Worm (Caenorhabditis elegans): ENCODE results near the gene ndub-5.
A peak's percentile ranks its signal among the peaks of the same experiment; 100 is the strongest.

ndub-5 gene

ce11 chrII:5661735-5662177, 29.4 kb downstream of the ndub-5 start (continued):
- peak; percentile 90 for TF ChIP-seq F39B2.1 (GFP tag; IDR thresholded peaks at IDR 0.05)
- TF ChIP-seq hlh-12 (tag; optimal IDR thresholded peaks at IDR 0.05), result no peak
- peak; percentile 90 for TF ChIP-seq K12H6.12 (tag; optimal IDR thresholded peaks at IDR 0.05)
- peak; percentile 74 for TF ChIP-seq attf-3 (GFP tag; conservative IDR thresholded peaks at IDR 0.05)
- TF ChIP-seq ztf-18 (tag; optimal IDR thresholded peaks at IDR 0.05), result peak; percentile 28
- peak; percentile 90 for TF ChIP-seq ceh-100 (GFP tag; IDR thresholded peaks at IDR 0.05)
- TF ChIP-seq F22D6.2 (tag; optimal IDR thresholded peaks at IDR 0.05), result peak; percentile 16
- peak; percentile 77 for TF ChIP-seq die-1 (tag; optimal IDR thresholded peaks at IDR 0.05)
- TF ChIP-seq mes-4 (tag; optimal IDR thresholded peaks at IDR 0.05), result peak; percentile 36
- TF ChIP-seq D2030.7 (GFP tag; IDR thresholded peaks at IDR 0.05), result peak; percentile 64
- peak; percentile 98 for TF ChIP-seq nhr-27 (tag; optimal IDR thresholded peaks at IDR 0.05)
- TF ChIP-seq F49E8.2 (tag; optimal IDR thresholded peaks at IDR 0.05; ENCODE audit: insufficient read depth), result peak; percentile 33
- peak; percentile 100 for TF ChIP-seq nfyb-1 (GFP tag; IDR thresholded peaks at IDR 0.05)
- peak; percentile 48 for TF ChIP-seq unc-62 (GFP tag; optimal IDR thresholded peaks at IDR 0.05)
- peak; percentile 100 for TF ChIP-seq ama-1 (optimal IDR thresholded peaks at IDR 0.05)
- TF ChIP-seq ama-1 (GFP tag; optimal IDR thresholded peaks at IDR 0.05), result peak; percentile 89 to 94
- peak; percentile 94 for TF ChIP-seq hrde-1 (tag; optimal IDR thresholded peaks at IDR 0.05; ENCODE audit: borderline replicate concordance)

ce11 chrII:5660736-5661734, 30.1 kb downstream of the ndub-5 start, which contains the start of the genes ift-43 and mdt-26:
Gene ift-43, minus strand, starts transcription at chrII:5660786.
Gene mdt-26, plus strand, starts transcription at chrII:5661181.
- TF ChIP-seq egl-44 (GFP tag; IDR thresholded peaks at IDR 0.05) (peak; percentile 81), F57A8.1 (GFP tag; optimal IDR thresholded peaks at IDR 0.05) (peak; percentile 80), B0261.1 (tag; optimal IDR thresholded peaks at IDR 0.05) (no peak), ztf-26 (tag; optimal IDR thresholded peaks at IDR 0.05) (peak; percentile 87), pha-4 (tag; optimal IDR thresholded peaks at IDR 0.05) (no peak), die-1 (tag; optimal IDR thresholded peaks at IDR 0.05) (no peak), mel-28 (tag; optimal IDR thresholded peaks at IDR 0.05; ENCODE audit: borderline replicate concordance) (peak; percentile 11), nhr-90 (tag; optimal IDR thresholded peaks at IDR 0.05) (peak; percentile 6), nhr-179 (tag; optimal IDR thresholded peaks at IDR 0.05) (no peak), ZK185.1 (tag; optimal IDR thresholded peaks at IDR 0.05; ENCODE audit: poor library complexity, severe bottlenecking) (peak; percentile 57), B0336.3 (GFP tag; IDR thresholded peaks at IDR 0.05) (no peak), Y53F4B.3 (GFP tag; IDR thresholded peaks at IDR 0.05) (0 out of 2 replicates have a peak, but pooled peaks have one; percentile 37), lsy-27 (tag; optimal IDR thresholded peaks at IDR 0.05; ENCODE audit: borderline replicate concordance, insufficient read depth) (peak; percentile 41), pbrm-1 (GFP tag; IDR thresholded peaks at IDR 0.05) (peak; percentile 83), mcd-1 (GFP tag; IDR thresholded peaks at IDR 0.05) (peak; percentile 85), unc-130 (GFP tag; optimal IDR thresholded peaks at IDR 0.05) (no peak), F55B11.4 (tag; optimal IDR thresholded peaks at IDR 0.05; ENCODE audit: borderline replicate concordance, insufficient read depth) (no peak), C17E4.6 (GFP tag; IDR thresholded peaks at IDR 0.05) (peak; percentile 53; the same call in 1 of the 2 replicates), F39B2.1 (GFP tag; IDR thresholded peaks at IDR 0.05) (no peak), egrh-3 (GFP tag; IDR thresholded peaks at IDR 0.05) (peak; percentile 95), snpc-1.3 (tag; optimal IDR thresholded peaks at IDR 0.05; ENCODE audit: insufficient read depth) (peak; percentile 53), ceh-79 (tag; optimal IDR thresholded peaks at IDR 0.05) (no peak), him-1 (tag; optimal IDR thresholded peaks at IDR 0.05) (peak; percentile 27), madf-3 (GFP tag; IDR thresholded peaks at IDR 0.05) (peak; percentile 93), repo-1 (tag; optimal IDR thresholded peaks at IDR 0.05) (peak; percentile 65), attf-5 (GFP tag; optimal IDR thresholded peaks at IDR 0.05) (peak; percentile 77), lsl-1 (GFP tag; optimal IDR thresholded peaks at IDR 0.05) (peak; percentile 64), aptf-2 (GFP tag; conservative IDR thresholded peaks at IDR 0.05) (no peak), F57C9.4 (tag; optimal IDR thresholded peaks at IDR 0.05) (peak; percentile 37), ztf-3 (GFP tag; optimal IDR thresholded peaks at IDR 0.05) (no peak)

All from whole organism, young adult.